Fruit fly (Drosophila melanogaster): ENCODE results near the gene t.

t gene

DNA sequence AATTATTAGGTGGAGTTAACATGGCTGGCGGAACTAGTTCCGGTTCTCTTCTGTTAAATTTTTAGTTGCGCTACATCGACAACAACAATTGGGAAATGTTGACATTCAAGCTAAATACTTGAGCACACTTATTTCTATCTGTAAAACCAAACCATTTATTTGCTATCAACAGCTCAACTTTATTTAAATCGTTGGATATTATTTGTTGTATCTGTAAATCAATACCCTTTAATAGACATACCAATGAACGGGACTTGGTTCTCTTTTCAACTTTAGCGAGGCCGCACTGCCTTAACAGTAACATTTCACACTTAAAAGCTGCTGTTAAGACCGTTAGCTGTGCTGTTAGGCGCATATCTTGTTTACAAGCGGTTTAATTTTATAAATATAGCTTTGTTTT lies 29.5 kb downstream of the t start, which contains the start of gene CG12106 (continued):
- TF ChIP-seq CG15073 (GFP tag; optimal IDR thresholded peaks at IDR 0.05) (no peak), nerfin-1 (tag; optimal IDR thresholded peaks at IDR 0.05) (peak; percentile 5), ind (GFP tag; optimal IDR thresholded peaks at IDR 0.05) (peak; percentile 51), CG8924 (tag; optimal IDR thresholded peaks at IDR 0.05) (peak; percentile 18), Dip2 (GFP tag; IDR thresholded peaks at IDR 0.05) (no peak), CG17385 (GFP tag; optimal IDR thresholded peaks at IDR 0.05) (peak; percentile 50), CG43689 (GFP tag; IDR thresholded peaks at IDR 0.05) (no peak), CG30431 (GFP tag; optimal IDR thresholded peaks at IDR 0.05) (no peak), CG13424 (tag; optimal IDR thresholded peaks at IDR 0.05) (peak; percentile 67), run (tag; optimal IDR thresholded peaks at IDR 0.05) (no peak), sc (optimal IDR thresholded peaks at IDR 0.05) (no peak), sc (GFP tag; optimal IDR thresholded peaks at IDR 0.05) (no peak), H15 (GFP tag; IDR thresholded peaks at IDR 0.05) (no peak), Tbp (GFP tag; optimal IDR thresholded peaks at IDR 0.05) (no peak), Dek (tag; optimal IDR thresholded peaks at IDR 0.05) (no peak), CG3407 (GFP tag; optimal IDR thresholded peaks at IDR 0.05) (no peak), Doc2 (GFP tag; IDR thresholded peaks at IDR 0.05) (no peak), Abd-B (GFP tag; optimal IDR thresholded peaks at IDR 0.05) (peak; percentile 23), CG4707 (GFP tag; optimal IDR thresholded peaks at IDR 0.05) (no peak), crol (GFP tag; IDR thresholded peaks at IDR 0.05) (no peak), Mad (GFP tag; optimal IDR thresholded peaks at IDR 0.05) (no peak), HLH3B (GFP tag; IDR thresholded peaks at IDR 0.05) (no peak), odd (GFP tag; optimal IDR thresholded peaks at IDR 0.05) (no peak), Oli (tag; optimal IDR thresholded peaks at IDR 0.05) (peak; percentile 25), CG8388 (GFP tag; optimal IDR thresholded peaks at IDR 0.05) (peak; percentile 18), pzg (GFP tag; optimal IDR thresholded peaks at IDR 0.05) (peak; percentile 30), E2f2 (GFP tag; IDR thresholded peaks at IDR 0.05) (peak; percentile 35; the same call in 1 of the 2 replicates), B-H2 (GFP tag; optimal IDR thresholded peaks at IDR 0.05) (peak; percentile 28), kah (GFP tag; optimal IDR thresholded peaks at IDR 0.05) (no peak), Awh (GFP tag; IDR thresholded peaks at IDR 0.05) (no peak), ap (GFP tag; IDR thresholded peaks at IDR 0.05) (no peak), Usf (GFP tag; optimal IDR thresholded peaks at IDR 0.05) (no peak), CG4360 (GFP tag; IDR thresholded peaks at IDR 0.05) (peak; percentile 62; the same call in 1 of the 2 replicates), CG18011 (GFP tag; optimal IDR thresholded peaks at IDR 0.05) (no peak), nau (GFP tag; optimal IDR thresholded peaks at IDR 0.05) (no peak), CG9609 (GFP tag; optimal IDR thresholded peaks at IDR 0.05) (peak; percentile 32), pros (GFP tag; optimal IDR thresholded peaks at IDR 0.05) (no peak), Drgx (GFP tag; IDR thresholded peaks at IDR 0.05) (no peak; the same call in 1 of the 2 replicates), Xbp1 (GFP tag; optimal IDR thresholded peaks at IDR 0.05) (peak; percentile 49), Mrtf (GFP tag; IDR thresholded peaks at IDR 0.05) (peak; percentile 24; the same call in 1 of the 3 replicates), chm (GFP tag; IDR thresholded peaks at IDR 0.05) (no peak), pb (GFP tag; optimal IDR thresholded peaks at IDR 0.05) (no peak), CG8281 (tag; optimal IDR thresholded peaks at IDR 0.05) (no peak), CG4854 (GFP tag; optimal IDR thresholded peaks at IDR 0.05) (peak; percentile 8), CG34422 (GFP tag; IDR thresholded peaks at IDR 0.05) (no peak), Lim3 (GFP tag; IDR thresholded peaks at IDR 0.05) (no peak), corto (GFP tag; optimal IDR thresholded peaks at IDR 0.05) (no peak), CG7963 (GFP tag; IDR thresholded peaks at IDR 0.05; ENCODE audit: partially characterized antibody) (no peak), hkb (optimal IDR thresholded peaks at IDR 0.05) (no peak), hkb (GFP tag; IDR thresholded peaks at IDR 0.05) (peak; percentile 53), otp (GFP tag; IDR thresholded peaks at IDR 0.05) (no peak), Spps (tag; optimal IDR thresholded peaks at IDR 0.05) (no peak), Ada2b (GFP tag; IDR thresholded peaks at IDR 0.05) (0 out of 2 replicates have a peak, but pooled peaks have one; percentile 30)

Data from whole organism, embryonic.